Fruit fly (Drosophila melanogaster): ENCODE measurements around the gene Ost48.

Gene Ost48

DNA sequence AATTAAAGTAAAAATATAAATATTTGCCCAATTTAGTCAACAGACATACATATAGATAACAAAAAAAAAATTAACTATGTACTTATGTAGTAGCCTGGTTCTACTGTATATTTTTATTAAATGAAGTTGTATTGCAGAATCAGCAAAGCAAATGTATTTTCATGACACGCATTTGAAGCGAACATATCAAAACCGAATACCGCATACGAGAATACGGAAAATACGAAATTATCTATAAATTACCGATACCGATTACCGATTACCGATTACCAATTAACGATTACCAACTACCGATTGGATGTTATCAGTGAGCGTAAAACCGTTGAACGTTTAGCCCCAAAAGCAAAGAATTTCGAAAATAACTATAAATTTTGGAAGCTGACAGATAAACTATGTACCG lies 29.1 kb upstream of the Ost48 start:
- TF ChIP-seq prd (optimal IDR thresholded peaks at IDR 0.05) (no peak), prd (GFP tag; IDR thresholded peaks at IDR 0.05) (no peak), CG14710 (tag; optimal IDR thresholded peaks at IDR 0.05) (no peak), CG17802 (tag; optimal IDR thresholded peaks at IDR 0.05) (no peak), CG7745 (tag; optimal IDR thresholded peaks at IDR 0.05) (no peak), ato (GFP tag; IDR thresholded peaks at IDR 0.05; ENCODE audit: partially characterized antibody) (0 out of 2 replicates have a peak, but pooled peaks have one; percentile 35), CG3065 (GFP tag; optimal IDR thresholded peaks at IDR 0.05) (no peak), CG14860 (GFP tag; IDR thresholded peaks at IDR 0.05; ENCODE audit: partially characterized antibody) (0 out of 3 replicates have a peak, but pooled peaks have one; percentile 34), stwl (tag; optimal IDR thresholded peaks at IDR 0.05) (peak; percentile 66), NC2β (GFP tag; optimal IDR thresholded peaks at IDR 0.05) (no peak), CG8924 (tag; optimal IDR thresholded peaks at IDR 0.05) (no peak), CG11247 (GFP tag; IDR thresholded peaks at IDR 0.05) (no peak), CG18764 (GFP tag; optimal IDR thresholded peaks at IDR 0.05) (no peak), CG43689 (GFP tag; IDR thresholded peaks at IDR 0.05) (no peak), sens (GFP tag) (peak; percentile 66), Fer3 (tag; optimal IDR thresholded peaks at IDR 0.05) (no peak), CG17568 (GFP tag; optimal IDR thresholded peaks at IDR 0.05) (no peak), dmrt11E (tag; optimal IDR thresholded peaks at IDR 0.05) (no peak), tx (GFP tag; optimal IDR thresholded peaks at IDR 0.05) (no peak), CG14050 (GFP tag; IDR thresholded peaks at IDR 0.05) (no peak), ERR (GFP tag; optimal IDR thresholded peaks at IDR 0.05) (no peak), CG4328 (GFP tag; optimal IDR thresholded peaks at IDR 0.05) (no peak), bsh (GFP tag; optimal IDR thresholded peaks at IDR 0.05) (no peak), eyg (GFP tag; optimal IDR thresholded peaks at IDR 0.05) (no peak), CG10267 (tag; optimal IDR thresholded peaks at IDR 0.05) (no peak), CG7963 (GFP tag; IDR thresholded peaks at IDR 0.05; ENCODE audit: partially characterized antibody) (0 out of 3 replicates have a peak, but pooled peaks have one; percentile 20), Doc3 (GFP tag; IDR thresholded peaks at IDR 0.05; ENCODE audit: partially characterized antibody) (0 out of 3 replicates have a peak, but pooled peaks have one; percentile 23), CG10543 (GFP tag; optimal IDR thresholded peaks at IDR 0.05) (no peak), Lhr (GFP tag; optimal IDR thresholded peaks at IDR 0.05) (no peak), sima (GFP tag; optimal IDR thresholded peaks at IDR 0.05) (no peak), shn (GFP tag; optimal IDR thresholded peaks at IDR 0.05) (no peak), pan (optimal IDR thresholded peaks at IDR 0.05) (no peak), pan (GFP tag; optimal IDR thresholded peaks at IDR 0.05 in 1 of 2, IDR thresholded peaks at IDR 0.05 in 1 of 2) (no peak), h (optimal IDR thresholded peaks at IDR 0.05) (no peak), sens-2 (GFP tag; IDR thresholded peaks at IDR 0.05) (no peak), Xbp1 (GFP tag; optimal IDR thresholded peaks at IDR 0.05) (no peak), Eip74EF (GFP tag; optimal IDR thresholded peaks at IDR 0.05) (no peak), CG16813 (GFP tag; IDR thresholded peaks at IDR 0.05; ENCODE audit: partially characterized antibody) (peak; percentile 47; the same call in 1 of the 3 replicates), jigr1 (GFP tag; IDR thresholded peaks at IDR 0.05) (no peak), Antp (GFP tag; optimal IDR thresholded peaks at IDR 0.05) (no peak), CG10462 (GFP tag; optimal IDR thresholded peaks at IDR 0.05) (no peak), Dp (GFP tag; optimal IDR thresholded peaks at IDR 0.05) (no peak), CG17186 (GFP tag; optimal IDR thresholded peaks at IDR 0.05) (no peak), CG7786 (GFP tag; optimal IDR thresholded peaks at IDR 0.05) (no peak), slou (GFP tag; optimal IDR thresholded peaks at IDR 0.05) (no peak), CG5245 (GFP tag; optimal IDR thresholded peaks at IDR 0.05) (no peak), CG32532 (GFP tag; IDR thresholded peaks at IDR 0.05) (no peak), Scr (GFP tag; IDR thresholded peaks at IDR 0.05; ENCODE audit: partially characterized antibody) (no peak), z (GFP tag; IDR thresholded peaks at IDR 0.05) (no peak), Tbp (GFP tag; optimal IDR thresholded peaks at IDR 0.05) (no peak), chn (GFP tag; optimal IDR thresholded peaks at IDR 0.05) (no peak)
